Fruit fly (Drosophila melanogaster): ENCODE measurements around the gene rho.

rho gene

dm6 chr3L:1478998-1479680 is 15.5 kb downstream of the rho start (continued):
- TF ChIP-seq CG10959 (GFP tag; IDR thresholded peaks at IDR 0.05) (peak; percentile 94), oc (tag; optimal IDR thresholded peaks at IDR 0.05) (peak; percentile 38), CG18262 (tag; optimal IDR thresholded peaks at IDR 0.05) (peak; percentile 81), CG8478 (optimal IDR thresholded peaks at IDR 0.05) (no peak), Elba2 (GFP tag; optimal IDR thresholded peaks at IDR 0.05) (peak; percentile 93), CG17829 (tag; optimal IDR thresholded peaks at IDR 0.05) (peak; percentile 87), bsh (GFP tag; optimal IDR thresholded peaks at IDR 0.05) (peak in 1 of 2 experiments; percentile 62), dmrt11E (tag; optimal IDR thresholded peaks at IDR 0.05) (peak; percentile 90), Neu2 (GFP tag; optimal IDR thresholded peaks at IDR 0.05; ENCODE audit: borderline replicate concordance) (no peak), sqz (GFP tag; optimal IDR thresholded peaks at IDR 0.05) (peak; percentile 13), CG17385 (GFP tag; optimal IDR thresholded peaks at IDR 0.05) (peak; percentile 27), gce (GFP tag; IDR thresholded peaks at IDR 0.05) (peak; percentile 57; the same call in 1 of the 3 replicates), Usf (GFP tag; optimal IDR thresholded peaks at IDR 0.05) (peak; percentile 62), ro (GFP tag; IDR thresholded peaks at IDR 0.05) (no peak), gfzf (GFP tag; optimal IDR thresholded peaks at IDR 0.05) (no peak), en (GFP tag; optimal IDR thresholded peaks at IDR 0.05) (peak; percentile 45), her (GFP tag; optimal IDR thresholded peaks at IDR 0.05) (no peak), CG11504 (tag; optimal IDR thresholded peaks at IDR 0.05) (peak; percentile 51), Asciz (GFP tag; optimal IDR thresholded peaks at IDR 0.05) (no peak), cato (GFP tag; optimal IDR thresholded peaks at IDR 0.05; ENCODE audit: borderline replicate concordance) (no peak), z (GFP tag; IDR thresholded peaks at IDR 0.05) (peak; percentile 36; the same call in 1 of the 3 replicates), fd96Cb (tag; optimal IDR thresholded peaks at IDR 0.05) (peak; percentile 41), abd-A (tag; optimal IDR thresholded peaks at IDR 0.05) (no peak), esg (GFP tag; conservative IDR thresholded peaks at IDR 0.05) (peak; percentile 39; the same call in 1 of the 2 replicates), CG1024 (GFP tag; IDR thresholded peaks at IDR 0.05) (peak; percentile 60; the same call in 1 of the 2 replicates), CG14014 (GFP tag; IDR thresholded peaks at IDR 0.05) (peak; percentile 46), CG4617 (GFP tag; optimal IDR thresholded peaks at IDR 0.05; ENCODE audit: borderline replicate concordance) (peak; percentile 33), kni (GFP tag; optimal IDR thresholded peaks at IDR 0.05) (peak; percentile 4), Hr39 (optimal IDR thresholded peaks at IDR 0.05) (no peak), Myb (GFP tag; optimal IDR thresholded peaks at IDR 0.05) (peak; percentile 33), Taf1 (GFP tag; IDR thresholded peaks at IDR 0.05) (no peak), nom (GFP tag; optimal IDR thresholded peaks at IDR 0.05) (no peak), corto (GFP tag; optimal IDR thresholded peaks at IDR 0.05) (no peak), Mrtf (GFP tag; IDR thresholded peaks at IDR 0.05) (peak; percentile 71; the same call in 2 of the 3 replicates), Ada2b (GFP tag; IDR thresholded peaks at IDR 0.05) (peak; percentile 69; the same call in 1 of the 2 replicates), CG1832 (GFP tag; optimal IDR thresholded peaks at IDR 0.05) (no peak), GATAe (GFP tag; conservative IDR thresholded peaks at IDR 0.05) (no peak), mam (GFP tag; optimal IDR thresholded peaks at IDR 0.05) (peak; percentile 1), CG7839 (tag; optimal IDR thresholded peaks at IDR 0.05) (peak; percentile 63), Hey (tag; optimal IDR thresholded peaks at IDR 0.05) (no peak), Dip3 (GFP tag; optimal IDR thresholded peaks at IDR 0.05) (peak; percentile 16), CG8089 (GFP tag; optimal IDR thresholded peaks at IDR 0.05) (peak; percentile 72), stwl (tag; optimal IDR thresholded peaks at IDR 0.05) (no peak), onecut (GFP tag; IDR thresholded peaks at IDR 0.05) (peak; percentile 65), mirr (GFP tag; optimal IDR thresholded peaks at IDR 0.05) (no peak), org-1 (GFP tag; optimal IDR thresholded peaks at IDR 0.05) (peak; percentile 60), CG4820 (GFP tag; optimal IDR thresholded peaks at IDR 0.05) (peak; percentile 61), prd (optimal IDR thresholded peaks at IDR 0.05) (no peak), prd (GFP tag; IDR thresholded peaks at IDR 0.05) (peak; percentile 98), TFAM (GFP tag; optimal IDR thresholded peaks at IDR 0.05) (no peak)
